Fruit fly (Drosophila melanogaster): ENCODE measurements around the gene CG11722.
A peak's percentile ranks its signal among the peaks of the same experiment; 100 is the strongest.

Gene CG11722

dm6 chr3R:10053559-10053958 is 8.2 kb upstream of the CG11722 start:
- TF ChIP-seq ss (GFP tag; optimal IDR thresholded peaks at IDR 0.05) (no peak), Eip75B (GFP tag; optimal IDR thresholded peaks at IDR 0.05) (no peak), CG31627 (GFP tag; optimal IDR thresholded peaks at IDR 0.05) (no peak), net (GFP tag; optimal IDR thresholded peaks at IDR 0.05) (no peak), CG11294 (GFP tag; IDR thresholded peaks at IDR 0.05) (no peak), Hr38 (GFP tag; optimal IDR thresholded peaks at IDR 0.05) (no peak), Gug (GFP tag; IDR thresholded peaks at IDR 0.05) (no peak), dac (GFP tag; optimal IDR thresholded peaks at IDR 0.05) (no peak), fd59A (GFP tag; optimal IDR thresholded peaks at IDR 0.05) (no peak)

dm6 chr3R:10052695-10053382 is 7.5 kb upstream of the CG11722 start, which contains the start of the genes Fancl and Npc2e:
TSS of gene Fancl (minus strand) at chr3R:10052869.
TSS of gene Npc2e (plus strand) at chr3R:10053332.
- TF ChIP-seq vri (GFP tag; optimal IDR thresholded peaks at IDR 0.05) (peak; percentile 61), CG4318 (GFP tag; optimal IDR thresholded peaks at IDR 0.05) (no peak), fkh (GFP tag; optimal IDR thresholded peaks at IDR 0.05) (peak; percentile 85), Eip78C (GFP tag) (peak; percentile 0)

- TF ChIP-seq Smox (GFP tag; optimal IDR thresholded peaks at IDR 0.05) (no peak), salr (GFP tag; optimal IDR thresholded peaks at IDR 0.05) (no peak), esn (GFP tag; optimal IDR thresholded peaks at IDR 0.05) (peak; percentile 49), eg (GFP tag; IDR thresholded peaks at IDR 0.05) (no peak), CG3032 (tag; optimal IDR thresholded peaks at IDR 0.05) (peak; percentile 44), CG3919 (GFP tag; optimal IDR thresholded peaks at IDR 0.05) (no peak), CG15336 (GFP tag; IDR thresholded peaks at IDR 0.05) (0 out of 2 replicates have a peak, but pooled peaks have one; percentile 38), Sox14 (GFP tag; optimal IDR thresholded peaks at IDR 0.05) (peak; percentile 73), spab (GFP tag; optimal IDR thresholded peaks at IDR 0.05) (no peak), Sox102F (GFP tag; optimal IDR thresholded peaks at IDR 0.05) (no peak), acj6 (GFP tag; optimal IDR thresholded peaks at IDR 0.05) (peak; percentile 43), vri (GFP tag; optimal IDR thresholded peaks at IDR 0.05) (no peak), OdsH (GFP tag; optimal IDR thresholded peaks at IDR 0.05) (no peak), topi (GFP tag; optimal IDR thresholded peaks at IDR 0.05) (peak; percentile 29), Blimp-1 (GFP tag; optimal IDR thresholded peaks at IDR 0.05) (no peak), CG1621 (tag; optimal IDR thresholded peaks at IDR 0.05) (no peak), Hr4 (GFP tag; optimal IDR thresholded peaks at IDR 0.05) (peak; percentile 59), CG16779 (tag; optimal IDR thresholded peaks at IDR 0.05) (no peak), fkh (GFP tag; optimal IDR thresholded peaks at IDR 0.05) (peak; percentile 24), lz (GFP tag; optimal IDR thresholded peaks at IDR 0.05) (peak; percentile 25), CG31627 (GFP tag; optimal IDR thresholded peaks at IDR 0.05) (peak; percentile 26), svp (GFP tag) (no peak), ss (GFP tag; optimal IDR thresholded peaks at IDR 0.05) (no peak), CG8319 (GFP tag; optimal IDR thresholded peaks at IDR 0.05) (no peak), CG6276 (GFP tag; optimal IDR thresholded peaks at IDR 0.05) (no peak), pdm3 (GFP tag; optimal IDR thresholded peaks at IDR 0.05) (no peak), Met (GFP tag; optimal IDR thresholded peaks at IDR 0.05) (no peak), Gug (GFP tag; IDR thresholded peaks at IDR 0.05) (no peak), CG7368 (GFP tag; optimal IDR thresholded peaks at IDR 0.05) (no peak), net (GFP tag; optimal IDR thresholded peaks at IDR 0.05) (no peak), cyc (GFP tag; optimal IDR thresholded peaks at IDR 0.05) (peak; percentile 32), Hr39 (GFP tag; optimal IDR thresholded peaks at IDR 0.05) (peak; percentile 41), Eip75B (GFP tag; optimal IDR thresholded peaks at IDR 0.05) (no peak), CG4318 (GFP tag; optimal IDR thresholded peaks at IDR 0.05) (no peak), CG6854 (GFP tag; optimal IDR thresholded peaks at IDR 0.05) (no peak), Lpt (GFP tag; optimal IDR thresholded peaks at IDR 0.05) (no peak), Eip78C (GFP tag) (peak; percentile 84), CG6808 (GFP tag; optimal IDR thresholded peaks at IDR 0.05) (peak; percentile 98), CG11762 (GFP tag; optimal IDR thresholded peaks at IDR 0.05; ENCODE audit: insufficient read depth) (no peak), Sox15 (GFP tag; optimal IDR thresholded peaks at IDR 0.05) (no peak), CG10669 (GFP tag; optimal IDR thresholded peaks at IDR 0.05) (peak; percentile 33)
These were observed 3.6 kb upstream of the CG11722 start, which contains the start of gene ohgt for dm6 chr3R:10048842-10049527. TSS of gene ohgt (plus strand) at chr3R:10049199.

Data from whole organism, prepupa.